Fruit fly (Drosophila melanogaster): ENCODE measurements around the gene CG5026.

CG5026 gene

dm6 chr3L:8956669-8957068, 11.7 kb upstream of the CG5026 start, which contains the start of gene mRpL12:
TSS of gene mRpL12 (plus strand) at chr3L:8956791.
- TF ChIP-seq BtbVII (GFP tag; optimal IDR thresholded peaks at IDR 0.05) (no peak), pros (GFP tag; optimal IDR thresholded peaks at IDR 0.05) (no peak), CG18262 (tag; optimal IDR thresholded peaks at IDR 0.05) (no peak), Eip74EF (GFP tag; optimal IDR thresholded peaks at IDR 0.05) (no peak), CG8765 (GFP tag; IDR thresholded peaks at IDR 0.05) (no peak), E2f2 (GFP tag; IDR thresholded peaks at IDR 0.05) (peak; percentile 52), chn (GFP tag; optimal IDR thresholded peaks at IDR 0.05) (no peak), CG12104 (GFP tag; optimal IDR thresholded peaks at IDR 0.05) (no peak), Hr39 (optimal IDR thresholded peaks at IDR 0.05) (no peak), seq (GFP tag; IDR thresholded peaks at IDR 0.05) (no peak), Spps (tag; optimal IDR thresholded peaks at IDR 0.05) (no peak), z (GFP tag; IDR thresholded peaks at IDR 0.05) (no peak), Xrp1 (GFP tag; IDR thresholded peaks at IDR 0.05) (no peak), CG13775 (GFP tag; optimal IDR thresholded peaks at IDR 0.05) (no peak), pb (GFP tag; optimal IDR thresholded peaks at IDR 0.05) (no peak), Dbx (GFP tag; IDR thresholded peaks at IDR 0.05) (no peak), lilli (GFP tag; optimal IDR thresholded peaks at IDR 0.05) (no peak), kay (GFP tag; optimal IDR thresholded peaks at IDR 0.05) (no peak), CG4707 (GFP tag; optimal IDR thresholded peaks at IDR 0.05) (no peak), CG10654 (GFP tag; optimal IDR thresholded peaks at IDR 0.05) (no peak), dmrt99B (tag; optimal IDR thresholded peaks at IDR 0.05) (no peak), HmgD (GFP tag; optimal IDR thresholded peaks at IDR 0.05) (no peak), sna (GFP tag; IDR thresholded peaks at IDR 0.05; ENCODE audit: partially characterized antibody) (peak; percentile 48; the same call in 1 of the 2 replicates), al (GFP tag; IDR thresholded peaks at IDR 0.05) (no peak), crol (GFP tag; IDR thresholded peaks at IDR 0.05) (no peak), CG6175 (GFP tag; IDR thresholded peaks at IDR 0.05) (no peak), phol (tag; optimal IDR thresholded peaks at IDR 0.05) (peak; percentile 25), TFAM (GFP tag; optimal IDR thresholded peaks at IDR 0.05) (no peak), Ets97D (GFP tag; optimal IDR thresholded peaks at IDR 0.05) (peak; percentile 6), CG10543 (GFP tag; optimal IDR thresholded peaks at IDR 0.05) (no peak), abd-A (tag; optimal IDR thresholded peaks at IDR 0.05) (no peak), hth (optimal IDR thresholded peaks at IDR 0.05) (no peak), prd (optimal IDR thresholded peaks at IDR 0.05) (no peak), prd (GFP tag; IDR thresholded peaks at IDR 0.05) (no peak), lola (GFP tag; optimal IDR thresholded peaks at IDR 0.05) (no peak), CG6654 (GFP tag; optimal IDR thresholded peaks at IDR 0.05) (no peak), pum (GFP tag; optimal IDR thresholded peaks at IDR 0.05) (no peak), ash1 (GFP tag; optimal IDR thresholded peaks at IDR 0.05) (no peak), Doc2 (GFP tag; IDR thresholded peaks at IDR 0.05) (no peak), CG10979 (tag; optimal IDR thresholded peaks at IDR 0.05) (no peak), nerfin-2 (GFP tag; IDR thresholded peaks at IDR 0.05; ENCODE audit: partially characterized antibody) (peak; percentile 32; the same call in 1 of the 2 replicates), tll (GFP tag; optimal IDR thresholded peaks at IDR 0.05) (no peak), CG31224 (GFP tag; IDR thresholded peaks at IDR 0.05) (no peak), MTF-1 (GFP tag; optimal IDR thresholded peaks at IDR 0.05; ENCODE audit: borderline replicate concordance) (no peak), CkIIα-i1 (GFP tag; IDR thresholded peaks at IDR 0.05) (no peak), CG31365 (tag; optimal IDR thresholded peaks at IDR 0.05) (no peak), ara (GFP tag; IDR thresholded peaks at IDR 0.05) (no peak), crc (GFP tag; optimal IDR thresholded peaks at IDR 0.05) (no peak), zen2 (GFP tag; IDR thresholded peaks at IDR 0.05; ENCODE audit: partially characterized antibody) (peak; percentile 55; the same call in 1 of the 3 replicates), cas (GFP tag; IDR thresholded peaks at IDR 0.05) (no peak), Sin3A (optimal IDR thresholded peaks at IDR 0.05) (no peak), hbn (GFP tag; IDR thresholded peaks at IDR 0.05; ENCODE audit: partially characterized antibody) (no peak)
